Fruit fly (Drosophila melanogaster): Measurements from ENCODE around the gene LysP.

LysP gene

DNA sequence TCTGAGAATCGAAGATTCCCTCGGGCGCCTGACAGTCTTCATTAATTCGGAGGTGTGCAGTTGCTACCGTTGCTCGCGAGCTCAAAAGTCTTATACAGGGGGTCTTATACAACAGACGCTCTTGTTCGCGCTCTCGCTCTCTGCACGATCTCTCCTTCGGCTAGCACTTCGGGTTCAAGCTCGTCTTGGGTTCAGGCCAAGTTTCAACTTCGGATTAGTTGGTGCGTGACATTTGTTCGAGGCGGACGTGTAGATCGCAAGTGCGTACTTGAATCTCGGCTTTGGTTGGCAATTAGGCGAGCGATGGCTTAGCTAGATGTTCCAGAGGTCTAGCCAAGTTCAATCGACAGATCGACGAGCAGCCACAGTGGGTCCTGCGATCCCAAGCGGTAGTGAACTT lies 10.3 kb downstream of the LysP start (continued):
- TF ChIP-seq Eip78C (GFP tag) (peak; percentile 63), Lpt (GFP tag; optimal IDR thresholded peaks at IDR 0.05) (peak; percentile 23), vri (GFP tag; optimal IDR thresholded peaks at IDR 0.05) (no peak), dac (GFP tag; optimal IDR thresholded peaks at IDR 0.05) (no peak), Sox102F (GFP tag; optimal IDR thresholded peaks at IDR 0.05) (no peak), pdm3 (GFP tag; optimal IDR thresholded peaks at IDR 0.05) (no peak), Hr38 (GFP tag; optimal IDR thresholded peaks at IDR 0.05) (no peak), CG15336 (GFP tag; IDR thresholded peaks at IDR 0.05) (no peak), topi (GFP tag; optimal IDR thresholded peaks at IDR 0.05) (no peak), CG10631 (GFP tag; optimal IDR thresholded peaks at IDR 0.05) (no peak), CG32006 (GFP tag; optimal IDR thresholded peaks at IDR 0.05) (no peak), CG6808 (GFP tag; optimal IDR thresholded peaks at IDR 0.05) (no peak), esn (GFP tag; optimal IDR thresholded peaks at IDR 0.05) (no peak), CG8632 (GFP tag; optimal IDR thresholded peaks at IDR 0.05) (no peak), CG8119 (GFP tag; IDR thresholded peaks at IDR 0.05) (peak; percentile 28; the same call in 1 of the 3 replicates), Ets96B (tag; optimal IDR thresholded peaks at IDR 0.05) (no peak)

DNA sequence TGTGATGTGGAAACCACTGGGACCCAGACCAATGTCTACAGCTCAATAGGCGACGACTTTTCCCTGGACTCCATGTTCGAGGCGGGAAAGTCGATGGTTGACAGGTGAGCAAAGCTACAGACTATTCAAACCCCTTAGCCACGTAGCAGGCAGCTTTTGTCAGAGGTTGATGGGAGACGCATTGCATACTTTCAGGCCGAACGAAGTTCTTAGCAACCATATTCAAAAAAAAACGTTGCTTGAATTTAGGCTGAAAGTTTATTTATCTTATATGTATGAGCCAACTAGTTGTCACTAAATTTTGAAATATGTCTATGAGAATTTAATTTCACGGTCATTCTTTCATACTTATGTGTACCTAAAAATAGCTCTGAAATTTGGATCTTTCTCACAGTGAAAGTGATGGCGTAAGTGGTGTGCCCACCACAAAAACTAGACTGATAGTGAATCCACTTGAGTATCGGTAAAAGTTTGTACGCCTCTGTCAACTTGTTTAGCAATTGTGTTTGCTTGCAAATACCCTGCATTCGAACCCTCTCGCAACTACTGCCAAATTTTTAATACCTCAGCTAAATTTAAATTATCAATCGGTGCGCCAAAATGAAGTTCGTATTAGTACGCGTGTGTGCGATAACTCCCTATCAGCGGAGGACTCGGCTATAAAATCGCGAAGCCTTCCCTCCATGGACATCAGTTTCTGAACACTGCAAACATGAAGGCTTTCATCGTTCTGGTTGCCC lies 11.6 kb downstream of the LysP start, which contains the start of gene LysB:
TSS of gene LysB (plus strand) at position 690 of the 740 bp plus-strand sequence.
- TF ChIP-seq fkh (GFP tag; optimal IDR thresholded peaks at IDR 0.05) (peak; percentile 33), CG6163 (GFP tag; IDR thresholded peaks at IDR 0.05) (no peak)

DNA sequence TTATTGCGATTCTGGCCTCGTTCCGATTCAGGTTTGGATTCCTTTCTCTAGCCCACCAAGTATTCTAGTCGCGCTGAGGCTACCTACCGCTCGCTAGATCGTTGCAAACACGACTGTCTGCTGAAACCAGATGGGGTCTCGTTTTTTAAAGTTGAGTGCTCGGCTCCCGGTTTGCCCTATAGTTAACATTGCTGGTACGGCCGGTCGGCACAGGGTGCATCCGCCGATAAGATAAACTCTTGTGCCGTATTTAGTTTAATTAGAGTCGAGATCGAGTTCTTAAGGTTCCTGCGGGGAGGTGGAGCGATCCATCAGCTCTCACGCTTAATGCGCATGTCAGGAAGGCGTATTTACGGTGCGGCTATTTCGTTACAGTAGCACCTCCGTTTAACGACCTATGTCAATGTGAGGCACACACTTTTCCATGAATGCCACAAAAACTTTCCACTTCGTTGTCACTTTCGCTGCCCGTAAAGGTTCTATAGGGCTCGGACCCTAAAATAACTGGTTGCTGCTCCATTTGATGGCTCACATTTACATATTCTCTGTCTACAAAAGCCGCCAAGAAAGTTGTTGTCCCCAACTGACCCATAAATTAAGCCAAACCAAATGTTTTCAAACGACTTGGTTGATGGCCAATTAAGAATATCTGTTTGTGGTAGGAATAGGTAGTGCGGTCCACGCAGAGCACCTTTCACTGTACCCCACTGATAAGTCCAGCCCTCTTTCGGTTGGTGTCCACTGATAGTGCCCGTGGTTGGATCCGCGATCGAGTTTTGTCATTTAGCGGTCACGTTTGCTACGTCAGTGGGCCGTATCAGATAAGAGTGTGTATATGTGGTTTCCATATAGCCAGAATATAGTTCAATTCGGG lies 13.6 kb downstream of the LysP start, which contains the start of gene CG9119:
TSS of gene CG9119 (minus strand) at position 122 of the 874 bp plus-strand sequence.
- no peak for TF ChIP-seq CG7368 (GFP tag; optimal IDR thresholded peaks at IDR 0.05)
- no peak for TF ChIP-seq Sox102F (GFP tag; optimal IDR thresholded peaks at IDR 0.05)
- no peak for TF ChIP-seq dac (GFP tag; optimal IDR thresholded peaks at IDR 0.05)
- TF ChIP-seq esn (GFP tag; optimal IDR thresholded peaks at IDR 0.05), result peak; percentile 30
- peak; percentile 44 for TF ChIP-seq CG3032 (tag; optimal IDR thresholded peaks at IDR 0.05)
- no peak for TF ChIP-seq Hr4 (GFP tag; optimal IDR thresholded peaks at IDR 0.05)
- peak; percentile 24 for TF ChIP-seq CG10669 (GFP tag; optimal IDR thresholded peaks at IDR 0.05)
- TF ChIP-seq svp (GFP tag), result peak; percentile 56
- TF ChIP-seq achi (GFP tag; optimal IDR thresholded peaks at IDR 0.05), result peak; percentile 18
- peak; percentile 6 for TF ChIP-seq dsx (GFP tag; optimal IDR thresholded peaks at IDR 0.05; ENCODE audit: poor library complexity, severe bottlenecking)
- TF ChIP-seq fd85E (GFP tag; optimal IDR thresholded peaks at IDR 0.05), result no peak
- no peak for TF ChIP-seq eg (GFP tag; IDR thresholded peaks at IDR 0.05)
- TF ChIP-seq CG1621 (tag; optimal IDR thresholded peaks at IDR 0.05), result peak; percentile 91
- no peak for TF ChIP-seq CG4318 (GFP tag; optimal IDR thresholded peaks at IDR 0.05)
- TF ChIP-seq CG11762 (GFP tag; optimal IDR thresholded peaks at IDR 0.05; ENCODE audit: insufficient read depth), result no peak
- TF ChIP-seq Eip75B (GFP tag; optimal IDR thresholded peaks at IDR 0.05), result peak; percentile 5
- peak; percentile 14 for TF ChIP-seq CG11902 (GFP tag; optimal IDR thresholded peaks at IDR 0.05)
- peak; percentile 21 for TF ChIP-seq CG34406 (GFP tag; optimal IDR thresholded peaks at IDR 0.05)
- no peak for TF ChIP-seq CG6808 (GFP tag; optimal IDR thresholded peaks at IDR 0.05)
- no peak for TF ChIP-seq CG16779 (tag; optimal IDR thresholded peaks at IDR 0.05)
- TF ChIP-seq CG6276 (GFP tag; optimal IDR thresholded peaks at IDR 0.05), result peak; percentile 3
- TF ChIP-seq fd59A (GFP tag; optimal IDR thresholded peaks at IDR 0.05), result peak; percentile 33
- peak; percentile 29 for TF ChIP-seq CG6792 (GFP tag; optimal IDR thresholded peaks at IDR 0.05)
- peak; percentile 27 for TF ChIP-seq OdsH (GFP tag; optimal IDR thresholded peaks at IDR 0.05)
- peak; percentile 37 for TF ChIP-seq CG3919 (GFP tag; optimal IDR thresholded peaks at IDR 0.05)
- TF ChIP-seq Sox14 (GFP tag; optimal IDR thresholded peaks at IDR 0.05), result no peak
- TF ChIP-seq Hr39 (GFP tag; optimal IDR thresholded peaks at IDR 0.05), result peak; percentile 18
- TF ChIP-seq CG32006 (GFP tag; optimal IDR thresholded peaks at IDR 0.05), result peak; percentile 59
- no peak for TF ChIP-seq CG6163 (GFP tag; IDR thresholded peaks at IDR 0.05)
- peak; percentile 27 for TF ChIP-seq fkh (GFP tag; optimal IDR thresholded peaks at IDR 0.05)
- TF ChIP-seq lz (GFP tag; optimal IDR thresholded peaks at IDR 0.05), result peak; percentile 24
- TF ChIP-seq salr (GFP tag; optimal IDR thresholded peaks at IDR 0.05), result no peak
- TF ChIP-seq ss (GFP tag; optimal IDR thresholded peaks at IDR 0.05), result peak; percentile 23 to 51
